Worm (Caenorhabditis elegans) whole organism, midembryonic: ENCODE data around the gene srbc-55.

Experiments used
- T22C8.4 ChIP-seq: fragments of 200-800 bp; sonication (Bioruptor generic); IDR thresholded peaks from 2 replicates; pipeline ENCODE4 v1.3.6; 2022; ENCODE audit warnings: missing genetic modification characterization, missing compliant biosample characterization
- flt-1 ChIP-seq: fragments of 200-800 bp; sonication (Bioruptor generic); IDR thresholded peaks from 2 replicates; pipeline ENCODE4 v1.3.6; 2022; ENCODE audit warnings: missing genetic modification characterization, missing compliant biosample characterization
- med-1 ChIP-seq: sonication (generic microtip); optimal IDR thresholded peaks from 2 replicates; lab custom pipeline; 2017; ENCODE audit warnings: missing genetic modification characterization, mild to moderate bottlenecking, missing compliant biosample characterization, antibody characterized with exemption, missing genetic modification reagents; ENCODE audit not compliant: insufficient read depth
- ref-1 ChIP-seq: fragments of 200-800 bp; sonication (Bioruptor generic); conservative IDR thresholded peaks from 2 replicates; pipeline ENCODE4 v1.3.6; 2022; ENCODE audit warnings: missing genetic modification reagents, missing genetic modification characterization, missing compliant biosample characterization
- tab-1 ChIP-seq: fragments of 200-800 bp; sonication (Bioruptor generic); IDR thresholded peaks from 2 replicates; pipeline ENCODE4 v1.3.6; 2022; ENCODE audit warnings: missing genetic modification characterization, missing compliant biosample characterization
- ztf-23 ChIP-seq: fragments of 200-800 bp; sonication (Bioruptor generic); IDR thresholded peaks from 2 replicates; pipeline ENCODE4 v1.3.6; 2022; ENCODE audit warnings: missing genetic modification reagents, missing genetic modification characterization, missing compliant biosample characterization
- ztf-29 ChIP-seq: fragments of 200-800 bp; sonication (Bioruptor generic); IDR thresholded peaks from 2 replicates; pipeline ENCODE4 v1.3.6; 2022; ENCODE audit warnings: missing genetic modification reagents, missing genetic modification characterization, missing compliant biosample characterization

- no peak for TF ChIP-seq ztf-29 (GFP tag; lab: Robert Waterston, UW)
- no peak for TF ChIP-seq T22C8.4 (GFP tag; lab: Robert Waterston, UW)
- no peak for TF ChIP-seq ref-1 (GFP tag; lab: Robert Waterston, UW)
- no peak for TF ChIP-seq tab-1
- no peak for TF ChIP-seq flt-1 (GFP tag; lab: Robert Waterston, UW)
- no peak for TF ChIP-seq ztf-23
- no peak for TF ChIP-seq med-1 (GFP tag; lab: Kevin White, UChicago)
These were observed 3.7 kb downstream of the srbc-55 start, which contains the start of gene srbc-51 for ce11 chrV:15826110-15826509.
